1 fruit fly cellular context compared by ENCODE assay signal in the genomic region with DNA sequence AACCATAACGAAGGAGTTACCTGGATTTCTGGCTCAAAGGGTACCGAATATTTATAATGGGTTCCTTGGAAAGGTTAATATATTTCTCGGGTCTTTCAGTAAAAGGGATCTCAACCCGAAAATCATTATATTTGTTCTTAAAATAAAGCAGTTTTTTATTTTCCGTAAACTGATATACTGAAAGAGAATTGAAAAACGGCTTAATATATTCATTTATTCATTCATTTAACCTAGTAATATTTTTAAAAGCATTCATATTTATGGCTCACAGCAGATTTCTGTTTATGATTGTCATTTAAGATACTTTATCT.
TF ChIP-seq lines count a peak whose summit lies in the region.

No protein-coding gene starts in this region.

TF ChIP-seq in whole organism, embryonic, 481 proteins besides CTCF, POLR2A, EP300 and RAD21 (continued from another document):
- TF ChIP-seq nom (GFP tag; optimal IDR thresholded peaks at IDR 0.05; lab: Kevin White, UChicago) (no peak), CG6254 (GFP tag; optimal IDR thresholded peaks at IDR 0.05; lab: Kevin White, UChicago) (no peak), CG13296 (GFP tag; optimal IDR thresholded peaks at IDR 0.05; lab: Kevin White, UChicago) (no peak), CG17912 (GFP tag; optimal IDR thresholded peaks at IDR 0.05; lab: Kevin White, UChicago) (no peak), Eip74EF (GFP tag; optimal IDR thresholded peaks at IDR 0.05; lab: Kevin White, UChicago) (no peak), bowl (GFP tag; IDR thresholded peaks at IDR 0.05; lab: Robert Waterston, UW) (no peak), Blimp-1 (GFP tag; optimal IDR thresholded peaks at IDR 0.05; lab: Kevin White, UChicago) (peak; percentile 16), unc-4 (GFP tag; IDR thresholded peaks at IDR 0.05; lab: Robert Waterston, UW; ENCODE audit: partially characterized antibody) (no peak), Poxn (GFP tag; IDR thresholded peaks at IDR 0.05; lab: Robert Waterston, UW) (no peak), ERR (GFP tag; optimal IDR thresholded peaks at IDR 0.05; lab: Kevin White, UChicago) (no peak), CG9817 (tag; optimal IDR thresholded peaks at IDR 0.05; lab: Kevin White, UChicago) (no peak), CG18262 (tag; optimal IDR thresholded peaks at IDR 0.05; lab: Kevin White, UChicago) (peak; percentile 7), CG6791 (GFP tag; IDR thresholded peaks at IDR 0.05; lab: Robert Waterston, UW; ENCODE audit: partially characterized antibody) (no peak), Dbx (GFP tag; IDR thresholded peaks at IDR 0.05; lab: Robert Waterston, UW) (no peak), gem (tag; optimal IDR thresholded peaks at IDR 0.05; lab: Kevin White, UChicago) (peak; percentile 42), CG7963 (GFP tag; IDR thresholded peaks at IDR 0.05; lab: Robert Waterston, UW; ENCODE audit: partially characterized antibody) (no peak), btn (GFP tag; optimal IDR thresholded peaks at IDR 0.05; lab: Kevin White, UChicago) (no peak), Doc3 (GFP tag; IDR thresholded peaks at IDR 0.05; lab: Robert Waterston, UW; ENCODE audit: partially characterized antibody) (no peak), Ets97D (GFP tag; optimal IDR thresholded peaks at IDR 0.05; lab: Kevin White, UChicago) (no peak), CG9215 (GFP tag; IDR thresholded peaks at IDR 0.05; lab: Robert Waterston, UW) (no peak), zen (tag; optimal IDR thresholded peaks at IDR 0.05; lab: Kevin White, UChicago) (no peak), vnd (GFP tag; IDR thresholded peaks at IDR 0.05; lab: Robert Waterston, UW; ENCODE audit: partially characterized antibody) (no peak), ara (GFP tag; IDR thresholded peaks at IDR 0.05; lab: Robert Waterston, UW) (no peak), gro (GFP tag; optimal IDR thresholded peaks at IDR 0.05; lab: Kevin White, UChicago) (no peak), Max (GFP tag; optimal IDR thresholded peaks at IDR 0.05; lab: Kevin White, UChicago) (no peak), nerfin-2 (GFP tag; IDR thresholded peaks at IDR 0.05; lab: Robert Waterston, UW; ENCODE audit: partially characterized antibody) (no peak), Ravus (GFP tag; IDR thresholded peaks at IDR 0.05; lab: Robert Waterston, UW) (no peak), trh (GFP tag; optimal IDR thresholded peaks at IDR 0.05; lab: Kevin White, UChicago) (no peak), CG4328 (GFP tag; optimal IDR thresholded peaks at IDR 0.05; lab: Kevin White, UChicago) (no peak), CG13424 (tag; optimal IDR thresholded peaks at IDR 0.05; lab: Kevin White, UChicago) (no peak), CG17612 (GFP tag; IDR thresholded peaks at IDR 0.05; lab: Robert Waterston, UW) (no peak), CG17328 (GFP tag; IDR thresholded peaks at IDR 0.05; lab: Robert Waterston, UW) (0 out of 2 replicates have a peak, but pooled peaks have one; percentile 0), fd102C (GFP tag; optimal IDR thresholded peaks at IDR 0.05; lab: Kevin White, UChicago) (no peak), Neu2 (GFP tag; optimal IDR thresholded peaks at IDR 0.05; lab: Kevin White, UChicago; ENCODE audit: borderline replicate concordance) (no peak), aop (GFP tag; IDR thresholded peaks at IDR 0.05; lab: Robert Waterston, UW) (no peak), CG2875 (GFP tag; optimal IDR thresholded peaks at IDR 0.05; lab: Kevin White, UChicago) (no peak), CG3281 (GFP tag; optimal IDR thresholded peaks at IDR 0.05; lab: Kevin White, UChicago) (no peak), CG17186 (GFP tag; optimal IDR thresholded peaks at IDR 0.05; lab: Kevin White, UChicago) (no peak), BEAF-32 (GFP tag; optimal IDR thresholded peaks at IDR 0.05; lab: Kevin White, UChicago) (no peak), CG1832 (GFP tag; optimal IDR thresholded peaks at IDR 0.05; lab: Kevin White, UChicago) (no peak), CG18599 (GFP tag; optimal IDR thresholded peaks at IDR 0.05; lab: Kevin White, UChicago) (no peak), CG34224 (GFP tag; IDR thresholded peaks at IDR 0.05; lab: Robert Waterston, UW; ENCODE audit: partially characterized antibody) (no peak), CG32772 (GFP tag; IDR thresholded peaks at IDR 0.05; lab: Robert Waterston, UW) (no peak), CG14965 (GFP tag; optimal IDR thresholded peaks at IDR 0.05; lab: Kevin White, UChicago; ENCODE audit: borderline replicate concordance) (no peak), ci (GFP tag; IDR thresholded peaks at IDR 0.05; lab: Robert Waterston, UW) (no peak; the same call in 2 of the 3 replicates), NFAT (GFP tag; IDR thresholded peaks at IDR 0.05; lab: Robert Waterston, UW) (no peak; the same call in 1 of the 2 replicates), CG4854 (GFP tag; optimal IDR thresholded peaks at IDR 0.05; lab: Kevin White, UChicago) (no peak), row (GFP tag; IDR thresholded peaks at IDR 0.05; lab: Robert Waterston, UW) (peak; percentile 44; the same call in 2 of the 3 replicates), grau (tag; optimal IDR thresholded peaks at IDR 0.05; lab: Kevin White, UChicago) (no peak), CG10147 (GFP tag; optimal IDR thresholded peaks at IDR 0.05; lab: Kevin White, UChicago) (no peak), gt (GFP tag; IDR thresholded peaks at IDR 0.05; lab: Robert Waterston, UW) (no peak), disco-r (GFP tag; optimal IDR thresholded peaks at IDR 0.05; lab: Kevin White, UChicago) (no peak), Dp (GFP tag; optimal IDR thresholded peaks at IDR 0.05; lab: Kevin White, UChicago) (no peak), CkIIα-i1 (GFP tag; IDR thresholded peaks at IDR 0.05; lab: Robert Waterston, UW) (no peak), dmrt11E (tag; optimal IDR thresholded peaks at IDR 0.05; lab: Kevin White, UChicago) (no peak), Ptx1 (GFP tag; IDR thresholded peaks at IDR 0.05; lab: Robert Waterston, UW) (peak; percentile 15; the same call in 1 of the 2 replicates), ro (GFP tag; IDR thresholded peaks at IDR 0.05; lab: Robert Waterston, UW) (no peak), bab2 (GFP tag; optimal IDR thresholded peaks at IDR 0.05; lab: Kevin White, UChicago) (no peak), Rfx (GFP tag; IDR thresholded peaks at IDR 0.05; lab: Robert Waterston, UW) (no peak), CG7987 (GFP tag; optimal IDR thresholded peaks at IDR 0.05; lab: Kevin White, UChicago) (no peak), CG2712 (tag; optimal IDR thresholded peaks at IDR 0.05; lab: Kevin White, UChicago) (no peak), sens-2 (GFP tag; IDR thresholded peaks at IDR 0.05; lab: Robert Waterston, UW) (no peak), vvl (GFP tag; IDR thresholded peaks at IDR 0.05; lab: Robert Waterston, UW) (peak; percentile 46; the same call in 1 of the 2 replicates), D19A (tag; optimal IDR thresholded peaks at IDR 0.05; lab: Kevin White, UChicago) (peak; percentile 45), CG10267 (tag; optimal IDR thresholded peaks at IDR 0.05; lab: Kevin White, UChicago) (no peak), Lpt (GFP tag; optimal IDR thresholded peaks at IDR 0.05; lab: Kevin White, UChicago) (no peak), Opbp (GFP tag; IDR thresholded peaks at IDR 0.05; lab: Robert Waterston, UW; ENCODE audit: partially characterized antibody) (no peak), CG12071 (GFP tag; optimal IDR thresholded peaks at IDR 0.05; lab: Kevin White, UChicago) (no peak), Sox102F (GFP tag; optimal IDR thresholded peaks at IDR 0.05; lab: Kevin White, UChicago) (peak; percentile 1), hth (optimal IDR thresholded peaks at IDR 0.05; lab: Kevin White, UChicago) (no peak), Usf (GFP tag; optimal IDR thresholded peaks at IDR 0.05; lab: Kevin White, UChicago) (no peak), dysf (GFP tag; IDR thresholded peaks at IDR 0.05; lab: Robert Waterston, UW) (no peak), dati (GFP tag; IDR thresholded peaks at IDR 0.05; lab: Robert Waterston, UW) (no peak), pfk (GFP tag; optimal IDR thresholded peaks at IDR 0.05; lab: Kevin White, UChicago) (no peak), vfl (GFP tag; optimal IDR thresholded peaks at IDR 0.05; lab: Kevin White, UChicago) (no peak), tio (GFP tag; optimal IDR thresholded peaks at IDR 0.05; lab: Kevin White, UChicago) (no peak), CG1024 (GFP tag; IDR thresholded peaks at IDR 0.05; lab: Robert Waterston, UW) (no peak), CG8924 (tag; optimal IDR thresholded peaks at IDR 0.05; lab: Kevin White, UChicago) (no peak), CG8388 (GFP tag; optimal IDR thresholded peaks at IDR 0.05; lab: Kevin White, UChicago) (no peak), sens (GFP tag; lab: Kevin White, UChicago) (peak; percentile 55), CrebB (tag; optimal IDR thresholded peaks at IDR 0.05; lab: Kevin White, UChicago) (no peak), lmd (GFP tag; IDR thresholded peaks at IDR 0.05; lab: Robert Waterston, UW) (peak; percentile 22; the same call in 1 of the 2 replicates), CG6765 (GFP tag; optimal IDR thresholded peaks at IDR 0.05; lab: Kevin White, UChicago) (no peak), CG17568 (GFP tag; optimal IDR thresholded peaks at IDR 0.05; lab: Kevin White, UChicago) (no peak), NK7.1 (GFP tag; optimal IDR thresholded peaks at IDR 0.05; lab: Kevin White, UChicago) (no peak), Nf-YC (tag; optimal IDR thresholded peaks at IDR 0.05; lab: Kevin White, UChicago) (no peak), chn (GFP tag; optimal IDR thresholded peaks at IDR 0.05; lab: Kevin White, UChicago) (no peak), CG11723 (GFP tag; optimal IDR thresholded peaks at IDR 0.05; lab: Kevin White, UChicago) (no peak), fu2 (GFP tag; optimal IDR thresholded peaks at IDR 0.05; lab: Kevin White, UChicago) (no peak), cato (GFP tag; optimal IDR thresholded peaks at IDR 0.05; lab: Kevin White, UChicago; ENCODE audit: borderline replicate concordance) (no peak), fru (optimal IDR thresholded peaks at IDR 0.05; lab: Kevin White, UChicago) (no peak), danr (GFP tag; IDR thresholded peaks at IDR 0.05; lab: Robert Waterston, UW) (no peak), CG8478 (optimal IDR thresholded peaks at IDR 0.05; lab: Kevin White, UChicago) (no peak)
TF ChIP-seq in whole organism, embryonic: peak in this region for 14.
